Fruit fly (Drosophila melanogaster) S2 (cell line): ENCODE measurements around the gene CG14327.

Source experiments
- CG8478 ChIP-seq: fragments of >200 bp; optimal IDR thresholded peaks from 2 replicates; lab custom pipeline; 2018
- CTCF ChIP-seq, 2 experiments: fragments of >200 bp; optimal IDR thresholded peaks; 2 replicates each; lab custom pipeline; 2018

DNA sequence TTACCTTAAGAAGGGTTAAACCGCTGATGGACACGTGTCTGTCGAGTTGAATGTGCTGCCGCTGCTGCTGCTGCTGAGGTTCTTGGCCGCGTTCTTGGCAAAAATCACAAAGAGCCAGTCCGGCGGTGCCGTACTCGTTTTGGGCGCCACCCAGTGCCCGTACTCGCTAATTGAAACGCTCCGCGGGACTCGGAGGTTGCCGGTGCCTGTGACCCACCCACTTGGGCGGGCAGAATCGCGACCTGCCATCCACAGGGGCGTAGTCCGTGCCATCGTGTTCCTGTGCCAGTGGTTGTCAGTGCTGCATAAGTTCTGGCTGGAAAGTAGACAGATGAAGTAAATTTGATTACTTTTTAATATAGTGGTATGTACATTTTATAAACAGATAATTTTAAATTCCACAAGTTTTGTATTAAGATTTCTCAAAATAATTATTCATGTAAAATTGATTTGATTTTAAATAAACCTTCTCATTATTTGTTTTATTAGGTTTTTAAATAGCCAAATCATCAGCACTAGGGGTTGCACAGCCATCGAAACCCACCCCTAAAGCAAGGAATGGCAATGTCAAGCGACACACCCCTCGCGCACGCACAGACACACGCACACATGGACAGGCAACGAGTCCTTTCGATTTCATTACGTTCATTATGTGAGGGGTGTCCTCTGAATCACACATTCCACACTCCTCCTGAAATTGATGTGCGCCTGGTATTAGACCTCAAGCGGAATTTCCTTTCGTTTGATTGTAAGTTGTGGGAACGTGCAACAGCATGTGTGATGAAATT lies 8.4 kb upstream of the CG14327 start:
- TF ChIP-seq CG8478 (lab: Kevin White, UChicago) (no peak), CTCF (optimal IDR thresholded peaks at IDR 0.05; lab: Kevin White, UChicago) (no peak)
